Worm (Caenorhabditis elegans): ENCODE results near the gene R148.7.

ce11 chrIII:3199416-3199815 is 1.2 kb upstream of the R148.7 start, which contains the start of gene heh-1:
- TF ChIP-seq ceh-40 (GFP tag; IDR thresholded peaks at IDR 0.05) (no peak), efl-1 (GFP tag; optimal IDR thresholded peaks at IDR 0.05) (no peak), ama-1 (optimal IDR thresholded peaks at IDR 0.05) (no peak), ama-1 (GFP tag; optimal IDR thresholded peaks at IDR 0.05) (no peak), lsl-1 (GFP tag; optimal IDR thresholded peaks at IDR 0.05) (no peak), him-1 (tag; optimal IDR thresholded peaks at IDR 0.05) (no peak), madf-3 (GFP tag; IDR thresholded peaks at IDR 0.05) (no peak), akir-1 (GFP tag; optimal IDR thresholded peaks at IDR 0.05) (no peak), mxl-1 (tag; optimal IDR thresholded peaks at IDR 0.05) (no peak), nfyb-1 (GFP tag; IDR thresholded peaks at IDR 0.05) (no peak), pha-4 (tag; optimal IDR thresholded peaks at IDR 0.05) (no peak), hsf-1 (GFP tag; IDR thresholded peaks at IDR 0.05) (no peak), T07F8.4 (tag; optimal IDR thresholded peaks at IDR 0.05) (no peak)
